Fruit fly (Drosophila melanogaster) whole organism, adult: ENCODE results near the gene Kdm5.

Experiments
- CG11617 ChIP-seq: fragments of 200-800 bp; sonication (Bioruptor generic); optimal IDR thresholded peaks from 2 replicates; lab custom pipeline; 2017; ENCODE audit warnings: mild to moderate bottlenecking, missing biosample characterization, missing genetic modification reagents, missing genetic modification characterization
- CG12768 ChIP-seq: fragments of 200-800 bp; sonication (Bioruptor generic); optimal IDR thresholded peaks from 2 replicates; lab custom pipeline; 2017; ENCODE audit warnings: missing biosample characterization, missing genetic modification characterization, mild to moderate bottlenecking, moderate library complexity, missing genetic modification reagents
- CG14711 ChIP-seq: fragments of 200-800 bp; sonication (Bioruptor generic); optimal IDR thresholded peaks from 2 replicates; lab custom pipeline; 2018; ENCODE audit warnings: missing biosample characterization, mild to moderate bottlenecking, missing genetic modification characterization, moderate library complexity
- CG1620 ChIP-seq: fragments of 200-800 bp; sonication (Bioruptor generic); optimal IDR thresholded peaks from 2 replicates; lab custom pipeline; 2016; ENCODE audit warnings: missing biosample characterization, missing genetic modification characterization
- CG33017 ChIP-seq: fragments of 200-800 bp; sonication (Bioruptor generic); optimal IDR thresholded peaks from 2 replicates; lab custom pipeline; 2018; ENCODE audit warnings: missing biosample characterization, mild to moderate bottlenecking, missing genetic modification characterization, moderate library complexity
- CG5204 ChIP-seq: fragments of 200-800 bp; sonication (Bioruptor generic); optimal IDR thresholded peaks from 2 replicates; lab custom pipeline; 2016; ENCODE audit warnings: missing biosample characterization, missing genetic modification characterization
- CG7045 ChIP-seq: fragments of 200-800 bp; sonication (Bioruptor generic); optimal IDR thresholded peaks from 2 replicates; lab custom pipeline; 2017; ENCODE audit warnings: missing biosample characterization, mild to moderate bottlenecking, missing genetic modification characterization
- CG7101 ChIP-seq: fragments of 200-800 bp; sonication (Bioruptor generic); optimal IDR thresholded peaks from 2 replicates; lab custom pipeline; 2018; ENCODE audit warnings: missing biosample characterization, mild to moderate bottlenecking, missing genetic modification characterization, moderate library complexity
- Clk ChIP-seq: fragments of 200-800 bp; sonication (Bioruptor generic); optimal IDR thresholded peaks from 2 replicates; lab custom pipeline; 2017; ENCODE audit warnings: missing biosample characterization, missing genetic modification characterization
- Crg-1 ChIP-seq: fragments of 200-800 bp; sonication (Bioruptor generic); optimal IDR thresholded peaks from 2 replicates; lab custom pipeline; 2016; ENCODE audit warnings: missing biosample characterization, missing genetic modification characterization
- Hr96 ChIP-seq: fragments of 200-800 bp; sonication (Bioruptor generic); optimal IDR thresholded peaks from 2 replicates; lab custom pipeline; 2016; ENCODE audit warnings: missing biosample characterization, missing genetic modification characterization
- Mnt ChIP-seq: fragments of 200-800 bp; sonication (Bioruptor generic); optimal IDR thresholded peaks from 2 replicates; lab custom pipeline; 2016; ENCODE audit warnings: missing biosample characterization, mild to moderate bottlenecking, missing genetic modification characterization
- bab1 ChIP-seq: fragments of 200-800 bp; sonication (Bioruptor generic); optimal IDR thresholded peaks from 3 replicates; lab custom pipeline; 2019; ENCODE audit warnings: missing biosample characterization, mild to moderate bottlenecking, missing genetic modification characterization, moderate library complexity
- cic ChIP-seq: fragments of 200-800 bp; sonication (Bioruptor generic); optimal IDR thresholded peaks from 2 replicates; lab custom pipeline; 2017; ENCODE audit warnings: missing biosample characterization, mild to moderate bottlenecking, missing genetic modification characterization, moderate library complexity
- cnc ChIP-seq, 2 experiments: fragments of >200 bp; optimal IDR thresholded peaks; 2 replicates each; lab custom pipeline; 2017
- kay ChIP-seq: fragments of 200-800 bp; sonication (Bioruptor generic); peaks from one replicate; lab custom pipeline; 2016; ENCODE audit warnings: missing biosample characterization, missing genetic modification characterization, borderline replicate concordance
- ovo ChIP-seq: fragments of 200-800 bp; sonication (Bioruptor generic); optimal IDR thresholded peaks from 2 replicates; lab custom pipeline; 2016; ENCODE audit warnings: missing biosample characterization, missing genetic modification characterization
- tj ChIP-seq: fragments of 200-800 bp; sonication (Bioruptor generic); optimal IDR thresholded peaks from 3 replicates; lab custom pipeline; 2017; ENCODE audit warnings: missing biosample characterization, mild to moderate bottlenecking, missing genetic modification characterization, moderate library complexity
- toe ChIP-seq: fragments of 200-800 bp; sonication (Bioruptor generic); optimal IDR thresholded peaks from 2 replicates; lab custom pipeline; 2016; ENCODE audit warnings: missing biosample characterization, missing genetic modification characterization

Gene Kdm5

dm6 chr2L:6024345-6024907 is 25.1 kb upstream of the Kdm5 start, which contains the start of gene CG9107:
Gene CG9107, minus strand, starts transcription at chr2L:6024539.
- TF ChIP-seq CG14711 (tag; lab: Kevin White, UChicago) (no peak), CG7045 (GFP tag; lab: Kevin White, UChicago) (no peak), Hr96 (GFP tag; lab: Kevin White, UChicago) (no peak), kay (no peak), Mnt (peak; percentile 54)

- TF ChIP-seq cic (GFP tag; lab: Kevin White, UChicago) (no peak), Mnt (no peak), CG5204 (GFP tag; lab: Kevin White, UChicago) (no peak), Hr96 (GFP tag; lab: Kevin White, UChicago) (no peak), Crg-1 (no peak)
Measured at dm6 chr2L:6022793-6023192, 23.5 kb upstream of the Kdm5 start.

dm6 chr2L:6020535-6020934 is 21.2 kb upstream of the Kdm5 start, which contains the start of gene CG13996:
Gene CG13996, plus strand, starts transcription at chr2L:6020835.
- TF ChIP-seq bab1 (no peak), Clk (no peak), CG33017 (tag; lab: Kevin White, UChicago) (no peak), cic (GFP tag; lab: Kevin White, UChicago) (no peak), CG11617 (GFP tag; lab: Kevin White, UChicago) (no peak), cnc (optimal IDR thresholded peaks at IDR 0.05; lab: Kevin White, UChicago) (no peak), ovo (GFP tag; lab: Kevin White, UChicago) (no peak), toe (GFP tag; lab: Kevin White, UChicago) (no peak), kay (no peak)

- TF ChIP-seq CG12768 (GFP tag; lab: Kevin White, UChicago) (no peak), CG14711 (tag; lab: Kevin White, UChicago) (no peak), cnc (optimal IDR thresholded peaks at IDR 0.05; lab: Kevin White, UChicago) (no peak), toe (GFP tag; lab: Kevin White, UChicago) (no peak), Clk (no peak), CG7101 (tag; lab: Kevin White, UChicago) (no peak), CG33017 (tag; lab: Kevin White, UChicago) (no peak), bab1 (no peak), tj (GFP tag; lab: Kevin White, UChicago) (no peak)
Measured at dm6 chr2L:6019352-6020131, 20.2 kb upstream of the Kdm5 start, which contains the start of gene H2.0. Gene H2.0, minus strand, starts transcription at chr2L:6019402.

dm6 chr2L:6013071-6013417 is 13.7 kb upstream of the Kdm5 start:
- TF ChIP-seq CG7045 (GFP tag; lab: Kevin White, UChicago) (no peak), Clk (no peak), CG1620 (GFP tag; lab: Kevin White, UChicago) (no peak), bab1 (no peak), Crg-1 (no peak), CG7101 (tag; lab: Kevin White, UChicago) (no peak), toe (GFP tag; lab: Kevin White, UChicago) (no peak), cic (GFP tag; lab: Kevin White, UChicago) (no peak), kay (no peak), cnc (optimal IDR thresholded peaks at IDR 0.05; lab: Kevin White, UChicago) (no peak), CG11617 (GFP tag; lab: Kevin White, UChicago) (no peak), CG12768 (GFP tag; lab: Kevin White, UChicago) (no peak), Hr96 (GFP tag; lab: Kevin White, UChicago) (no peak), Mnt (no peak), CG33017 (tag; lab: Kevin White, UChicago) (no peak), CG5204 (GFP tag; lab: Kevin White, UChicago) (no peak)

- TF ChIP-seq ovo (GFP tag; lab: Kevin White, UChicago): no peak
- peak; percentile 91 for TF ChIP-seq tj (GFP tag; lab: Kevin White, UChicago)
- peak; percentile 57 for TF ChIP-seq bab1
- no peak for TF ChIP-seq CG11617 (GFP tag; lab: Kevin White, UChicago)
- no peak for TF ChIP-seq Mnt
- no peak for TF ChIP-seq CG33017 (tag; lab: Kevin White, UChicago)
Measured at dm6 chr2L:6012303-6013070, 13.2 kb upstream of the Kdm5 start, which contains the start of gene CG9098. Gene CG9098, minus strand, starts transcription at chr2L:6012338.
